Fruit fly (Drosophila melanogaster) whole organism: Measurements from ENCODE around the gene Cpr11A.

Source experiments
- CG8478 ChIP-seq: fragments of >200 bp; optimal IDR thresholded peaks from 2 replicates; lab custom pipeline; 2018; ENCODE audit warnings: inconsistent platforms
- Dll ChIP-seq: fragments of >200 bp; optimal IDR thresholded peaks from 2 replicates; lab custom pipeline; 2017
- EcR ChIP-seq, 2 experiments: fragments of >200 bp; optimal IDR thresholded peaks; 2 replicates each; lab custom pipeline; 2017; ENCODE audit warnings: missing biosample characterization in 2 of 2, missing genetic modification characterization in 2 of 2, missing genetic modification reagents in 2 of 2
- pan ChIP-seq: fragments of >200 bp; optimal IDR thresholded peaks from 2 replicates; lab custom pipeline; 2017
- psq ChIP-seq: fragments of >200 bp; optimal IDR thresholded peaks from 2 replicates; lab custom pipeline; 2017
- usp ChIP-seq: fragments of >200 bp; optimal IDR thresholded peaks from 2 replicates; lab custom pipeline; 2017; ENCODE audit warnings: missing biosample characterization, missing genetic modification characterization, mixed read lengths

dm6 chrX:12462936-12463558 lies 23.7 kb upstream of the Cpr11A start, which contains the start of the genes Rab40 and CG42258:
- TF ChIP-seq Dll (lab: Kevin White, UChicago) = no peak
- no peak for TF ChIP-seq pan
- no peak for TF ChIP-seq EcR (GFP tag; optimal IDR thresholded peaks at IDR 0.05; lab: Kevin White, UChicago)
- no peak for TF ChIP-seq CG8478
- TF ChIP-seq psq (lab: Kevin White, UChicago) = no peak
- no peak for TF ChIP-seq usp (GFP tag; lab: Kevin White, UChicago)
